Fruit fly (Drosophila melanogaster) whole organism, wandering third instar larva: ENCODE measurements around the gene CG5885.

Experiments
- GATAd ChIP-seq: sonication (Bioruptor generic); optimal IDR thresholded peaks from 2 replicates; lab custom pipeline; 2016; ENCODE audit warnings: missing biosample characterization, missing genetic modification characterization
- Mio ChIP-seq: sonication (Bioruptor generic); optimal IDR thresholded peaks from 2 replicates; lab custom pipeline; 2016; ENCODE audit warnings: missing biosample characterization, missing genetic modification characterization
- OdsH ChIP-seq: fragments of 200-800 bp; sonication (Bioruptor generic); optimal IDR thresholded peaks from 2 replicates; lab custom pipeline; 2016; ENCODE audit warnings: missing biosample characterization, mild to moderate bottlenecking, missing genetic modification characterization
- Rel ChIP-seq, 2 experiments: fragments of 200-800 bp; sonication (Bioruptor generic) in 1 of 2; optimal IDR thresholded peaks; 2 replicates in 1 of 2; 3 replicates in 1 of 2; lab custom pipeline; 2016 to 2019; ENCODE audit warnings: mild to moderate bottlenecking in 2 of 2, missing biosample characterization in 2 of 2, missing genetic modification characterization in 2 of 2, moderate library complexity in 1 of 2
- br ChIP-seq: fragments of 200-800 bp; sonication (Bioruptor generic); optimal IDR thresholded peaks from 2 replicates; lab custom pipeline; 2016; ENCODE audit warnings: missing biosample characterization, missing genetic modification characterization
- h ChIP-seq: fragments of 200-800 bp; sonication (Bioruptor generic); optimal IDR thresholded peaks from 3 replicates; lab custom pipeline; 2016; ENCODE audit warnings: missing biosample characterization, mild to moderate bottlenecking, missing genetic modification characterization
- pan ChIP-seq: fragments of >200 bp; optimal IDR thresholded peaks from 2 replicates; lab custom pipeline; 2017
- psq ChIP-seq: fragments of 200-800 bp; sonication (Bioruptor generic); optimal IDR thresholded peaks from 3 replicates; lab custom pipeline; 2017; ENCODE audit warnings: missing biosample characterization, mild to moderate bottlenecking, missing genetic modification characterization, moderate library complexity
- rgr ChIP-seq: fragments of 200-800 bp; sonication (Bioruptor generic); optimal IDR thresholded peaks from 3 replicates; lab custom pipeline; 2016; ENCODE audit warnings: missing biosample characterization, mild to moderate bottlenecking, missing genetic modification characterization

- TF ChIP-seq pan (lab: Kevin White, UChicago) (no peak), psq (GFP tag; lab: Kevin White, UChicago) (peak; percentile 26), br (GFP tag; lab: Kevin White, UChicago) (no peak), OdsH (GFP tag; lab: Kevin White, UChicago) (no peak), Mio (no peak), GATAd (no peak), h (GFP tag; lab: Kevin White, UChicago) (peak; percentile 62), rgr (GFP tag; lab: Kevin White, UChicago) (peak; percentile 64), Rel (GFP tag; optimal IDR thresholded peaks at IDR 0.05; lab: Kevin White, UChicago) (no peak), Rel (tag; optimal IDR thresholded peaks at IDR 0.05; lab: Kevin White, UChicago) (no peak)
Observed at dm6 chr2L:9937908-9938307, 19.8 kb upstream of the CG5885 start, which contains the start of gene Arglu1.
